Worm (Caenorhabditis elegans) whole organism, late embryonic: ENCODE data around the gene F14H8.2.

Experiments used
- F13H6.1 ChIP-seq: sonication (generic microtip); optimal IDR thresholded peaks from 2 replicates; lab custom pipeline; 2016; ENCODE audit warnings: missing genetic modification characterization, missing compliant biosample characterization
- hlh-30 ChIP-seq: sonication (generic microtip); optimal IDR thresholded peaks from 2 replicates; lab custom pipeline; 2017; ENCODE audit warnings: antibody characterized with exemption, missing genetic modification characterization, missing compliant biosample characterization; ENCODE audit not compliant: insufficient read depth
- madf-2 ChIP-seq: sonication (generic microtip); optimal IDR thresholded peaks from 2 replicates; lab custom pipeline; 2017; ENCODE audit warnings: missing genetic modification characterization, missing compliant biosample characterization
- nhr-11 ChIP-seq: fragments of 150-350 bp; optimal IDR thresholded peaks from 2 replicates; lab custom pipeline; 2014; ENCODE audit warnings: missing biosample characterization, missing genetic modification characterization
- nhr-232 ChIP-seq: sonication (generic microtip); optimal IDR thresholded peaks from 2 replicates; lab custom pipeline; 2016; ENCODE audit warnings: missing genetic modification characterization, missing compliant biosample characterization
- pat-9 ChIP-seq: fragments of 200-800 bp; sonication (Bioruptor generic); optimal IDR thresholded peaks from 2 replicates; lab custom pipeline; 2018; ENCODE audit warnings: mild to moderate bottlenecking, missing genetic modification characterization, moderate library complexity, missing compliant biosample characterization
- pqm-1 ChIP-seq: sonication (generic microtip); optimal IDR thresholded peaks from 2 replicates; lab custom pipeline; 2016; ENCODE audit warnings: missing genetic modification characterization, missing compliant biosample characterization
- unc-42 ChIP-seq: sonication (generic microtip); optimal IDR thresholded peaks from 2 replicates; lab custom pipeline; 2016; ENCODE audit warnings: missing genotype, missing genetic modification characterization, missing compliant biosample characterization

- TF ChIP-seq unc-42 (tag; lab: Kevin White, UChicago) (no peak), nhr-11 (tag; lab: Kevin White, UChicago) (no peak), madf-2 (tag; lab: Kevin White, UChicago) (no peak), pqm-1 (tag; lab: Kevin White, UChicago) (no peak), nhr-232 (tag; lab: Kevin White, UChicago) (no peak), hlh-30 (tag; lab: Kevin White, UChicago) (no peak), pat-9 (no peak), F13H6.1 (tag; lab: Kevin White, UChicago) (no peak)
Measured at ce11 chrV:14992627-14993117, 27.5 kb downstream of the F14H8.2 start, which contains the start of gene T01C3.3.
